Worm (Caenorhabditis elegans): ENCODE measurements around the gene T03F7.5.
"Not testable (repeated sequence)": the region's sequence is repeated elsewhere in the genome, so short reads cannot be mapped to it uniquely, and the experiment has no call there.

T03F7.5 gene

ce11 chrV:11290888-11291287 is 7.6 kb downstream of the T03F7.5 start, which contains the start of gene C03E10.1:
C03E10.1 (plus strand) TSS chrV:11291188.
- TF ChIP-seq W03F9.2 (tag; optimal IDR thresholded peaks at IDR 0.05), result no peak
- TF ChIP-seq dao-5 (tag; optimal IDR thresholded peaks at IDR 0.05), result no peak
- TF ChIP-seq him-1 (tag; optimal IDR thresholded peaks at IDR 0.05), result no peak

DNA sequence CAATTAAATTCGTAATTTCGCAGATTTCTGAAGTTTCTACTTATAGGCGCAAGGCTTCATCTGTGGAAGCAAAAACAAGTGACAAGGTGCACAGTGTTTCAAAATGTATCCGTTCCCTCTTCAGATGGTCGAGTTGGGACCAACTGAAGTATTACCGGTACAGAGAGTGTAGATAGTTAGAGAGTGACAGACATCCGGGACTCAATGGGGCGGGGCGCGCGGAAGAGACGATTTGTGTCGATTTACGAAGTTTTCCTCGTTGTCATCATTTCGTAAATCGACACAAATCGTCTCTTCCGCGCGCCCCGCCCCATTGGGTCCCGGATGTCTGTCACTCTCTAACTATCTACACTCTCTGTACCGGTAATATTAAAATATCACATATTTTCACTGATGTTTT is 12.4 kb downstream of the T03F7.5 start, which contains the start of gene C03E10.3:
Gene C03E10.3 (plus strand): TSS at position 301 of the 400 bp plus-strand sequence.
- TF ChIP-seq W03F9.2, him-1, dao-5 (tag; optimal IDR thresholded peaks at IDR 0.05): not testable (repeated sequence)

DNA sequence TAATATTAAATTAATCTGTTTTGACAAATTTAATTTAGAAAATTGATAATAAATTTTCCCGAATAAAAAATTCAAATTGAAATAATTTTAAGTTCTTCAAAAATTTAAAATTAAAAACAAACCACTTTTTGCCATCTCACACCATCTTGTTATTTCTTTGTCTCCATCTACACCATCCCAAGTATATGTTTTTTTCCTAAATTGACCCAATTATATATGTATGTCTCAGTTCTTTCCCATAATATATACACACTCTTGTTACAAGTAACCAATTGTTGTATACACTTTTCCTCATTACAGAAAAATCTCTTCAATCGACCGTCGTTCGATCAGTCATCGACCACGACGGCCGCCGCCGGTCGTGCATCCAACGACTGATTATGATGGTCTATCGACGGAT is 16.3 kb downstream of the T03F7.5 start, which contains the start of gene gly-20:
Gene gly-20 (plus strand): TSS at position 301 of the 400 bp plus-strand sequence.
- TF ChIP-seq him-1 (tag; optimal IDR thresholded peaks at IDR 0.05) (no peak), dao-5 (tag; optimal IDR thresholded peaks at IDR 0.05) (no peak), W03F9.2 (tag; optimal IDR thresholded peaks at IDR 0.05) (no peak)

DNA sequence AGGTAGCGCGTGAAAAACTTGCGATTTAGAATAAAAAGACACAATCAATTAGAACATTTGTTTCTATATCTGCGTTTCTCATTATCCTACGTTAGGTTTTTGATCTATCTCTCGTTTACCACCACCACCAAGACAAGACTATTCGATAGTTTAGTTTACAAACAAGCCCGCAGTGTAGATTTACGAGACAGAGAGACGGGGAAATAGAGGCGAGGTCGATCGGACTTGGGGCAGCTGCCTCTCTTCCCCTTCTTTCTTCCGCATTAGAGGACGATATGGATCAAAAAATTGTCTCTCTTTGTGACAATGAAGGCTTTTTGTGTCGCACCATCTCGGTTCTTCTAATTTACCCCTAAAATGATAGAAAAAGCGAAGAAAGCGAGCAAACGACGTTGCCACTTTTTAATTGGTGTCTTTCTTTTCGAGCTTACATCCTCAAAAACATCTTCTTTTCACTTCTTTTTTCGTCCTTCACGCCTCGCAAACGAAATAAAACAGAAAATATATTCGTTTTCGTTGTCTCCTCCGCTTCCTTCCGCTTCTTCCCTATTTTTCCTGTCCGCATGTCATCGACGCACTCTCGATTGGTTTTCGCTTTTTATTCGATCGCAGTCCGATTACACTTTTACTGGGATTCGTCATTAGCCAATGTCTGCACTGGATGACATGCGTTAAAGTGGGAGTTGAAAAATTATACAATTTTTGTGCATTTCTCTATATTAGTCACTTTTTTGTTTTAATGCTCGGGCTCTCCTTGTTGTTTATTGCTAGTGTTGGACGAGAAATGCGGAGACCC is 16.9 kb downstream of the T03F7.5 start:
- no peak for TF ChIP-seq him-1 (tag; optimal IDR thresholded peaks at IDR 0.05)
- TF ChIP-seq W03F9.2 (tag; optimal IDR thresholded peaks at IDR 0.05), result no peak
- no peak for TF ChIP-seq dao-5 (tag; optimal IDR thresholded peaks at IDR 0.05)

DNA sequence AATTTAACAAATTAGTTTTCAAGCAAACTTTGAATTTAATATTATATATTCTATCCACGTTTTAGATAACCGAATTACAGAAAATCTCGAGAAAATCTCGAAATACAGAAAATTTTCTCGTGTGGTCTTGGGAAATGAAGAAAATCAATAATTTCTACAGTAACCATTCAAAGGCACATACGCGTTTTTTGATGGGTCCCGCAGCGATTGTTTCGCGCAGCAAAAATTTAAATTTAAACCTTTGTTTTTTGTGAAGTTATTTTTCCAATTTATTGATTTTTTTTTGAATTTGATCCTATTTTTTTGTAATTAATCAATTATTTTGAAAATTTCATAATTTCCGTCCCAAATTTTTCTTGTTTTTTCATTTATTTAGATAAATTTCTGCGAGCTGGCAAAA is 19.0 kb downstream of the T03F7.5 start:
- TF ChIP-seq dao-5 (tag; optimal IDR thresholded peaks at IDR 0.05), result no peak
- no peak for TF ChIP-seq him-1 (tag; optimal IDR thresholded peaks at IDR 0.05)
- no peak for TF ChIP-seq W03F9.2 (tag; optimal IDR thresholded peaks at IDR 0.05)

- no peak for TF ChIP-seq him-1 (tag; optimal IDR thresholded peaks at IDR 0.05)
- no peak for TF ChIP-seq W03F9.2 (tag; optimal IDR thresholded peaks at IDR 0.05)
- TF ChIP-seq dao-5 (tag; optimal IDR thresholded peaks at IDR 0.05), result no peak
These were observed 25.7 kb downstream of the T03F7.5 start, which contains the start of gene clec-223 for ce11 chrV:11272848-11273247. clec-223 (plus strand) TSS chrV:11273148.

DNA sequence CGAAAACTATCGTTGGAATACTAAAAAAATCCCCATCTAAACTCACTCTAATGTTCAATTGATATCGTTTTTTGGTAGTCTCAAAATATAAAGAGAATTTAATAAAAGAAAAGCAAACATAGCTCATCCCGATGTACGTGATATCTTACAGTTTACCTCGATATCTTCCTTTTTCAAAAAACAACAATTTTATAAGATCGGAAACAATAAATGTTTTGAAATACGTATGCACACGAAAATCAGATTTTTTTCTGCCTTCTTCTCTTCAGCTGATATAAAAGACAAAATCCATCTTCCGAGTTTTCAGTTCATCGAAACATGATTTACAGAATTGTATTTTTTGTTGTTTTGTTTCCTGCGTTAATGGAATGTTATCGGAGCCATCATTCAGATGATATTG is 27.5 kb downstream of the T03F7.5 start, which contains the start of gene clec-222:
Gene clec-222 (plus strand): TSS at position 301 of the 400 bp plus-strand sequence.
- no peak for TF ChIP-seq him-1 (tag; optimal IDR thresholded peaks at IDR 0.05)
- TF ChIP-seq dao-5 (tag; optimal IDR thresholded peaks at IDR 0.05), result no peak
- TF ChIP-seq W03F9.2 (tag; optimal IDR thresholded peaks at IDR 0.05), result no peak

- TF ChIP-seq dao-5 (tag; optimal IDR thresholded peaks at IDR 0.05), result no peak
- no peak for TF ChIP-seq W03F9.2 (tag; optimal IDR thresholded peaks at IDR 0.05)
- no peak for TF ChIP-seq him-1 (tag; optimal IDR thresholded peaks at IDR 0.05)
These were observed 29.7 kb downstream of the T03F7.5 start, which contains the start of gene str-115 for ce11 chrV:11268791-11269190. str-115 (plus strand) TSS chrV:11269091.

- no peak for TF ChIP-seq him-1 (tag; optimal IDR thresholded peaks at IDR 0.05)
These were observed 31.9 kb downstream of the T03F7.5 start, which contains the start of gene str-116 for ce11 chrV:11266681-11267080. str-116 (plus strand) TSS chrV:11266981.

DNA sequence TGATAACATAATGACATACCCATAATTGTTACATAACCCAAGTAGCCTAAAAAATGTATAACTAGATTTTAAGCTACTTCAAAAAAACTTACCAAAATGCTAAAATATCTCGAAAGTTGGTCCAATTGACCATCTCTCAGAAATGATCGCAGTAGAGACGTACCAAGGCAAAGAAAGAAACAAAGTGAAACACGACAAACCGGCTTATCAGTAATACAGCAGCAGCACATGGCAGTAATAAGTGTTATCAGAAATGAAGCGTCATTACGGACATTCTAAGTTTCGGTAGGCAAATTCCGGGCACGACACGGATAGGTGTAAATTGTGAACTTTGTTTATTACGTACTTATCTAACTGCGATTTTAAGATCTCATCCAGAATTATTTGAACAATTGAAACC is 33.0 kb downstream of the T03F7.5 start, which contains the start of gene cln-3.1:
Gene cln-3.1 (minus strand): TSS at position 171 of the 400 bp plus-strand sequence.
- no peak for TF ChIP-seq W03F9.2 (tag; optimal IDR thresholded peaks at IDR 0.05)
- TF ChIP-seq him-1 (tag; optimal IDR thresholded peaks at IDR 0.05), result no peak
- no peak for TF ChIP-seq dao-5 (tag; optimal IDR thresholded peaks at IDR 0.05)

DNA sequence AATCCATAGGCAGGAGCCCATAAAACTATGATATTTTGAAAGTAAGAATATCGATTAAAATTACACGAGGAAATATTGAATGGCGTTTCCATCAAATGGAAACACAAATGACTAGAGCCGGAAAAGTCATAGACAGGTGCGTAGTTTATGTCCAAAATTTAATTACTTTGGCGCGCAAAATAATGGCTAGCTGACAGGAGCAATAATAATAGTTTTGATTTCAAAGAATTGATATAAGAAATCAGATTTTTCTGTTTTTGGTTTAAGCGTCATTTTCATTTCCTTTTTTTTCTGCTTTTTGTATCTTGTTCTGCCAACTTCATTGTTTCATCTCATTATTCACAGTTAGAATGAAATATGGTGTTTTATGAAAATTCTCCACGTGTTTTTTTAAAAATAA is 35.5 kb downstream of the T03F7.5 start, which contains the start of gene F07B10.4:
Gene F07B10.4 (minus strand): TSS at position 101 of the 400 bp plus-strand sequence.
- TF ChIP-seq dao-5 (tag; optimal IDR thresholded peaks at IDR 0.05) (no peak), W03F9.2 (tag; optimal IDR thresholded peaks at IDR 0.05) (no peak), him-1 (tag; optimal IDR thresholded peaks at IDR 0.05) (no peak)

DNA sequence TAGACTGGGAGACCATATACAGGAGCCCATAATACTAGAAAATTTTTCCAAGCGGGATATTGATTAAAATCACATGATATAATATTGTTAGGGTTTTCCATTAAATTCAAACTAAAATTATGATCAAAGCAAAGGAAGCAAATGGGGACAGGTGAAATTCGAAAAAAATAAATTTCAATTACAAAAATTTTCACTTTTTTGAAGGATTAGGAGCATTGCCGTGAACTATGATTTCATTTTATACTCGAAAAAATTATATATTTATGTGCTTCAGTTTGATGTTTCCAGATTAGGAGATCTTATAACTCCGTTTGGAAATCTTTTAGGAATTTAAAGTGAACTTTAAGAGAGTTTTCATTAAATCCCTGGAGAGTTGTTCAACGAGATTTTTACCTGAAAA is 37.9 kb downstream of the T03F7.5 start, which contains the start of gene F07B10.7:
Gene F07B10.7 (minus strand): TSS at position 101 of the 400 bp plus-strand sequence.
- TF ChIP-seq W03F9.2 (tag; optimal IDR thresholded peaks at IDR 0.05) (no peak), him-1 (tag; optimal IDR thresholded peaks at IDR 0.05) (no peak), dao-5 (tag; optimal IDR thresholded peaks at IDR 0.05) (no peak)

DNA sequence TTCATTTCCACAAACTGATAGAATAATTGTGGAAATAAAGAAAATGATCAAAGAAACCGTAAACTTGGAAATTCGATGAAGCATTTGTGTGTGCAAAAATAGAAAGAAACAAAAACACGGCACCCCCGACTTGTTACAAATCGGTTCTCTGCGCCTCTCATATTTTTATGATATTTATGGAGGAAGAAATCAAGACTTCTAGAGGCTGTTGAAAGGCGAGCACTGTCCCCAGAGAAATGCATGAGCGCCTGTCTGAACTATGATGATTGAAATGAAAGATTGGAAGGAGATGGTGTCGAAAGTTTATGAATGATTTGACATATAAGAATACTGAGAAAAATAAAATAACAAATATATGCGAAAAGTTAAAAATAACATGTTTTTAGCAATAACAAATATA is 39.6 kb downstream of the T03F7.5 start, which contains the start of gene lgc-36:
Gene lgc-36 (minus strand): TSS at position 101 of the 400 bp plus-strand sequence.
- no peak for TF ChIP-seq W03F9.2 (tag; optimal IDR thresholded peaks at IDR 0.05)
- no peak for TF ChIP-seq dao-5 (tag; optimal IDR thresholded peaks at IDR 0.05)
- TF ChIP-seq him-1 (tag; optimal IDR thresholded peaks at IDR 0.05), result no peak

ce11 chrV:11254980-11255379 is 43.6 kb downstream of the T03F7.5 start, which contains the start of gene srsx-31:
srsx-31 (minus strand) TSS chrV:11255080.
- TF ChIP-seq W03F9.2 (tag; optimal IDR thresholded peaks at IDR 0.05) (no peak), dao-5 (tag; optimal IDR thresholded peaks at IDR 0.05) (no peak), him-1 (tag; optimal IDR thresholded peaks at IDR 0.05) (no peak)
